Fruit fly (Drosophila melanogaster): ENCODE data around the gene CG4045.

Gene CG4045

dm6 chrX:2094072-2094761 lies 18.5 kb upstream of the CG4045 start, which contains the start of gene csw (continued):
- TF ChIP-seq dimm (GFP tag; IDR thresholded peaks at IDR 0.05): no peak
- TF ChIP-seq schlank (tag; optimal IDR thresholded peaks at IDR 0.05): no peak
- TF ChIP-seq Opbp (GFP tag; IDR thresholded peaks at IDR 0.05; ENCODE audit: partially characterized antibody): 0 out of 3 replicates have a peak, but pooled peaks have one; percentile 50
- no peak for TF ChIP-seq Sox100B (GFP tag; optimal IDR thresholded peaks at IDR 0.05)
- no peak for TF ChIP-seq otp (GFP tag; IDR thresholded peaks at IDR 0.05)
- peak; percentile 96 for TF ChIP-seq pzg (GFP tag; optimal IDR thresholded peaks at IDR 0.05)
- no peak for TF ChIP-seq CG1832 (GFP tag; optimal IDR thresholded peaks at IDR 0.05)
- TF ChIP-seq Rfx (GFP tag; IDR thresholded peaks at IDR 0.05): peak; percentile 59
- no peak for TF ChIP-seq HLHmδ (GFP tag; optimal IDR thresholded peaks at IDR 0.05)
- peak; percentile 81 for TF ChIP-seq HmgD (GFP tag; optimal IDR thresholded peaks at IDR 0.05)
- no peak for TF ChIP-seq CG15479 (GFP tag; optimal IDR thresholded peaks at IDR 0.05)
- peak; percentile 67 for TF ChIP-seq ftz-f1 (GFP tag; optimal IDR thresholded peaks at IDR 0.05)
- TF ChIP-seq shn (GFP tag; optimal IDR thresholded peaks at IDR 0.05): peak; percentile 44
- peak; percentile 35 for TF ChIP-seq CG12769 (tag; optimal IDR thresholded peaks at IDR 0.05)
- no peak for TF ChIP-seq CG16863 (GFP tag; optimal IDR thresholded peaks at IDR 0.05)
- peak; percentile 63 for TF ChIP-seq CHES-1-like (GFP tag; optimal IDR thresholded peaks at IDR 0.05)
- peak; percentile 40 for TF ChIP-seq CG15601 (tag; optimal IDR thresholded peaks at IDR 0.05)
- peak; percentile 35 for TF ChIP-seq sd (tag; optimal IDR thresholded peaks at IDR 0.05)
- TF ChIP-seq Spps (tag; optimal IDR thresholded peaks at IDR 0.05): no peak
- TF ChIP-seq h (optimal IDR thresholded peaks at IDR 0.05): no peak
- peak; percentile 72 for TF ChIP-seq YL-1 (GFP tag; optimal IDR thresholded peaks at IDR 0.05)
- TF ChIP-seq hkb (optimal IDR thresholded peaks at IDR 0.05): peak; percentile 53
- no peak for TF ChIP-seq hkb (GFP tag; IDR thresholded peaks at IDR 0.05)
- peak; percentile 33 for TF ChIP-seq Fer1 (GFP tag; optimal IDR thresholded peaks at IDR 0.05)
- peak; percentile 18 for TF ChIP-seq CG34376 (GFP tag; optimal IDR thresholded peaks at IDR 0.05)
- 0 out of 2 replicates have a peak, but pooled peaks have one; percentile 34 for TF ChIP-seq CG11085 (GFP tag; IDR thresholded peaks at IDR 0.05)
- TF ChIP-seq CG10654 (GFP tag; optimal IDR thresholded peaks at IDR 0.05): no peak
- TF ChIP-seq CG31365 (tag; optimal IDR thresholded peaks at IDR 0.05): peak; percentile 91
- peak; percentile 64 for TF ChIP-seq lilli (GFP tag; optimal IDR thresholded peaks at IDR 0.05)
- no peak for TF ChIP-seq CG7745 (tag; optimal IDR thresholded peaks at IDR 0.05)
- no peak for TF ChIP-seq danr (GFP tag; IDR thresholded peaks at IDR 0.05)
- TF ChIP-seq Dad (GFP tag; optimal IDR thresholded peaks at IDR 0.05): peak; percentile 26
- no peak for TF ChIP-seq CG2889 (GFP tag; IDR thresholded peaks at IDR 0.05)
- no peak for TF ChIP-seq prd (optimal IDR thresholded peaks at IDR 0.05)
- TF ChIP-seq prd (GFP tag; IDR thresholded peaks at IDR 0.05): peak; percentile 34; the same call in 1 of the 3 replicates
- TF ChIP-seq bsh (GFP tag; optimal IDR thresholded peaks at IDR 0.05): peak in 1 of 2 experiments; percentile 90
- peak; percentile 48 for TF ChIP-seq CG8924 (tag; optimal IDR thresholded peaks at IDR 0.05)
- TF ChIP-seq vvl (GFP tag; IDR thresholded peaks at IDR 0.05): peak; percentile 25; the same call in 1 of the 2 replicates
- no peak for TF ChIP-seq zf30C (GFP tag; optimal IDR thresholded peaks at IDR 0.05)
- no peak for TF ChIP-seq da (GFP tag; optimal IDR thresholded peaks at IDR 0.05)
- TF ChIP-seq NK7.1 (GFP tag; optimal IDR thresholded peaks at IDR 0.05): no peak
- TF ChIP-seq Elba2 (GFP tag; optimal IDR thresholded peaks at IDR 0.05): peak; percentile 92
- no peak for TF ChIP-seq CG2199 (GFP tag; IDR thresholded peaks at IDR 0.05)
- peak; percentile 33 for TF ChIP-seq CG12391 (tag; optimal IDR thresholded peaks at IDR 0.05)
- no peak for TF ChIP-seq CG4360 (GFP tag; IDR thresholded peaks at IDR 0.05)
- TF ChIP-seq bbx (GFP tag; IDR thresholded peaks at IDR 0.05; ENCODE audit: partially characterized antibody): peak; percentile 48; the same call in 1 of the 2 replicates
- TF ChIP-seq CG18764 (GFP tag; optimal IDR thresholded peaks at IDR 0.05): peak; percentile 24
- TF ChIP-seq HmgZ (tag; optimal IDR thresholded peaks at IDR 0.05): peak; percentile 80
- TF ChIP-seq mirr (GFP tag; optimal IDR thresholded peaks at IDR 0.05): no peak
- peak; percentile 17 for TF ChIP-seq CG7839 (tag; optimal IDR thresholded peaks at IDR 0.05)
- no peak for TF ChIP-seq gce (GFP tag; IDR thresholded peaks at IDR 0.05)

Measured in whole organism, embryonic.